Worm (Caenorhabditis elegans): ENCODE measurements around the gene dpy-4.
A peak's percentile ranks its signal among the peaks of the same experiment; 100 is the strongest.
"Not testable (repeated sequence)": the region's sequence is repeated elsewhere in the genome, so short reads cannot be mapped to it uniquely, and the experiment has no call there.

Gene dpy-4

DNA sequence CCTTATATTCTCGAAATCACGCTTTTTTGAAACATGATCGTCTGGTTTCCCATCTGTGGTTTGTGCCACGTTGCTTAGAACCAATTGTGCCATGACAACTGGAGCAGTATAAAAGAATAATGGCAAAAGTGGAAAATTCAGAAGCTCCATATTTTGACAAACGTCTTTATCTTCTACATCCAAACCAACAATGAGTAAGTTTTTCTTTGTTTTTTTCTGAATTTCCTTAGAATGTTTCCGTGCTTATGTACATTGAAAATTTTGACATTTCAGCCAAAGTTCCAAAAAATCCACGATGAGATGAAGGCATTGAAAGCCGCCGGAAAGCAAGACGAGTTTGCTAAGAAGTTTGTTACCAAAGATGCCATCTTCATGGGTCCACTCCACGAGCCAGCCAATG is 19.9 kb upstream of the dpy-4 start, which contains the start of gene Y41E3.6:
Gene Y41E3.6 (plus strand): TSS at position 301 of the 400 bp plus-strand sequence.
- TF ChIP-seq ztf-1 (GFP tag; conservative IDR thresholded peaks at IDR 0.05); mdl-1 (tag; optimal IDR thresholded peaks at IDR 0.05); dmd-4 (tag; optimal IDR thresholded peaks at IDR 0.05): not testable (repeated sequence)

DNA sequence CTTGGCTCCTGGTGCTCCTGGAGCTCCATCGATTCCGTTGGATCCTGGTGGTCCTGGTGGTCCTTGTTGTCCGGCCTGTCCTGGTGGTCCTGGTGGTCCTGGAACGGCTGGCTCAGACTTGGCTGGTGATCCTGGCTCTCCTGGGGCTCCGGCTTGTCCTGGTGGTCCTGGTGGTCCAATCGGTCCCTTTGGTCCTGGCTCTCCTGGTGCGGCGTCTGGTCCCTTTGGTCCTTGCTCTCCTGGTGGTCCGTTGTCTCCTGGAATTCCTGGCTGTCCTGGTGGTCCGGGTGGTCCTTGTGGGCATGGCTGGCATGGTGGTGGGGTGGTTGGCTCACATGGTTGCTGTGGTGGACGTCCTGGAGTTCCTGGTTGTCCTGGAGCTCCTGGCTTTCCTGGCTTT is 725 bp downstream of the dpy-4 start:
- TF ChIP-seq lin-39 (tag; optimal IDR thresholded peaks at IDR 0.05) (no peak), Y55F3AM.14 (GFP tag; optimal IDR thresholded peaks at IDR 0.05) (no peak), ztf-11 (tag; optimal IDR thresholded peaks at IDR 0.05) (no peak), nhr-25 (tag; optimal IDR thresholded peaks at IDR 0.05) (no peak), aly-2 (tag; optimal IDR thresholded peaks at IDR 0.05) (no peak), nhr-11 (tag; optimal IDR thresholded peaks at IDR 0.05) (no peak), unc-55 (GFP tag; optimal IDR thresholded peaks at IDR 0.05) (no peak), sma-3 (GFP tag; optimal IDR thresholded peaks at IDR 0.05) (no peak), zag-1 (tag; optimal IDR thresholded peaks at IDR 0.05) (no peak), skn-1 (tag; optimal IDR thresholded peaks at IDR 0.05) (no peak), egl-27 (tag; optimal IDR thresholded peaks at IDR 0.05) (no peak), mdl-1 (tag; optimal IDR thresholded peaks at IDR 0.05) (no peak), mab-5 (tag; optimal IDR thresholded peaks at IDR 0.05) (no peak), nhr-21 (tag; optimal IDR thresholded peaks at IDR 0.05) (no peak), nhr-77 (tag; optimal IDR thresholded peaks at IDR 0.05) (no peak), nhr-10 (tag; optimal IDR thresholded peaks at IDR 0.05) (no peak), alr-1 (tag; optimal IDR thresholded peaks at IDR 0.05) (no peak)

DNA sequence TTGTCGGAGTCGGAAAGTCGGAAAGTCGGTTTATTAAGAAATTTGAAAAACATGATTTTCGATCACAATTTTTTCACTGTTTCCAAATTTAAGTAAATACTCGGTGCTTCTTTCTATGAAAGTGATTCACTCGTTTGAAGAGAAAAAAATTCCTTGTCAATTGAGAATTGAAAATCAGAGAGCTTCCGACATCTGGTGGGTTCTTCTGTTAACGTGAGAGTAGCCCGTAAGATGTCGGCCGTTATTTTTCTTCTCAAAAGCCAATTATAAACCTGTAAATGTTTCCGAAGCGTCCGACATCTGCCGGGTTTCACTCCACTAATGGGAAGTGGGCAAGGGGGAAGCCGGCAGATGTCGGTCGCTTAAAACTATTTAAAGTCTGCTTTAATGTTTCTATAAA is 1.6 kb downstream of the dpy-4 start:
- TF ChIP-seq ama-1 (optimal IDR thresholded peaks at IDR 0.05) (peak; percentile 72), ZK546.5 (tag; optimal IDR thresholded peaks at IDR 0.05) (no peak), mdl-1 (tag; optimal IDR thresholded peaks at IDR 0.05) (peak in 1 of 2 experiments; percentile 10), nhr-21 (tag; optimal IDR thresholded peaks at IDR 0.05) (peak; percentile 18), nhr-10 (tag; optimal IDR thresholded peaks at IDR 0.05) (no peak), snpc-4 (tag; optimal IDR thresholded peaks at IDR 0.05) (peak; percentile 54)

DNA sequence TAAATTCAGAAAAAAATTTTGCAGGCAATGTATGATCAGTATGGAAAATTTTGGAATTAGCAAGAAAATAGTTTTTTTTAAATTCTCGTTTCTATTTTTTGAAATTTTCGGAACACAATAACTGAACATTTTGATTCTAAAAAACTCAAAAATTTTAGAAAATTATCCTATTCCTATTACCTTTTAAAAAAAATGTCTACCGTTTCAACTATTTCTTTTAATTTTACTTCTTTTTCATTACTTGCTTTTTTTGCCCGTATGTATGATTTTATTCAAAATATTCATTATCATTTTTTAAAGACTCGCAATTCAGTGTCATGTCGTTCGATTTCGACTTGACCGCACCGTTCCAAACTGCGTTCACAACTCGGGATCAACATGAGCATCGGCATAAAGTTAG is 5.3 kb downstream of the dpy-4 start, which contains the start of gene atln-2:
Gene atln-2 (plus strand): TSS at position 301 of the 400 bp plus-strand sequence.
- TF ChIP-seq blmp-1 (tag; optimal IDR thresholded peaks at IDR 0.05; ENCODE audit: insufficient read depth) = no peak
- no peak for TF ChIP-seq ceh-82 (tag; optimal IDR thresholded peaks at IDR 0.05)
- no peak for TF ChIP-seq nhr-129 (tag; optimal IDR thresholded peaks at IDR 0.05)
- no peak for TF ChIP-seq lin-11 (tag; optimal IDR thresholded peaks at IDR 0.05)
- TF ChIP-seq peb-1 (tag; optimal IDR thresholded peaks at IDR 0.05) = no peak
- TF ChIP-seq nhr-25 (tag; optimal IDR thresholded peaks at IDR 0.05) = no peak
- TF ChIP-seq ceh-16 (tag; optimal IDR thresholded peaks at IDR 0.05) = no peak
- no peak for TF ChIP-seq F13H6.1 (tag; optimal IDR thresholded peaks at IDR 0.05)
- no peak for TF ChIP-seq alr-1 (tag; optimal IDR thresholded peaks at IDR 0.05)
- TF ChIP-seq nhr-12 (tag; optimal IDR thresholded peaks at IDR 0.05) = no peak
- no peak for TF ChIP-seq elt-3 (tag; optimal IDR thresholded peaks at IDR 0.05)
- no peak for TF ChIP-seq ama-1 (optimal IDR thresholded peaks at IDR 0.05)
- TF ChIP-seq unc-55 (GFP tag; optimal IDR thresholded peaks at IDR 0.05) = no peak
- TF ChIP-seq nhr-77 (tag; optimal IDR thresholded peaks at IDR 0.05) = no peak

DNA sequence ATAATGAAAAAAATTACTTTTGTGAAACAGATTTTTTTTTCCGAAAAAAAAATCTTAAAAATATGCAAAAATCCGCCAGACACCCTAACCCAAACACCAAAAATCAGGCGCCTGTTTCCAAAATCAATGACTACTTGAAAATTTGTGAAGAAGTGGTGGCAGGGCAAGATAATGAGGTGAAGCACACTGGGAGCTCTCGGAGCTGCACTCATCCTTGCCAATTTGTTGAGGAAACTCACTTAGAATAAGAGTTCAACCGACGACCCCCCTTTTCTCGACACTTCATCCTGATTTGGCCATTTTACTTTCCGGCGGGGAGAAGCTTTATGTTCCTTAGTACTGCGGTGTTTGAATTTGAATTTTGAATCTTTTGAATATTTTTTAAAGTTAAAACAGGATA is 8.4 kb downstream of the dpy-4 start:
- TF ChIP-seq ama-1 (optimal IDR thresholded peaks at IDR 0.05) (no peak), nhr-21 (tag; optimal IDR thresholded peaks at IDR 0.05) (no peak), egl-27 (tag; optimal IDR thresholded peaks at IDR 0.05) (no peak), dmd-4 (tag; optimal IDR thresholded peaks at IDR 0.05) (no peak), nhr-23 (tag; optimal IDR thresholded peaks at IDR 0.05) (no peak), mab-5 (tag; optimal IDR thresholded peaks at IDR 0.05) (no peak), F13H6.1 (tag; optimal IDR thresholded peaks at IDR 0.05) (no peak), unc-39 (tag; optimal IDR thresholded peaks at IDR 0.05) (no peak)

DNA sequence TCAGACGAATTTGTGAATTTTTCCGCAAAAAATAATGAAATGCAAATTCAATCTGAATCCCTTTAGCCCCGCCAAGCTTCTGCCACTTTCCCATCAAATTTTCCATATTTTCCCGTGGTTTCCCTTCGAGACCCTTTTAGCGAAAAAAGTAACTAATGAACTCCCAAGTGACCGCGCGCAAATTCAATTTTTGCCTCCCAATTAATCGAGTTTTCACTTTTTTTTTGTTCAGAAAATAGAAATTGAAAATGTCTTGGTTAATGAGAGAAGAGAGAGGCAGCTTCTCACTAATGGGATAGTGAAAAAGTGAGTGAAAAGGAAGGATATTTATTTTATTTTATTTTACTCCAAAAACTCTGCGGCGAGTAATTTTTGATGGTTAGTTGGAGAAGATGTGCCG is 26.5 kb downstream of the dpy-4 start:
- TF ChIP-seq C34F6.9 (tag; optimal IDR thresholded peaks at IDR 0.05) (no peak), blmp-1 (tag; optimal IDR thresholded peaks at IDR 0.05; ENCODE audit: insufficient read depth) (no peak), ceh-82 (tag; optimal IDR thresholded peaks at IDR 0.05) (no peak), dmd-4 (tag; optimal IDR thresholded peaks at IDR 0.05) (no peak), ztf-4 (tag; optimal IDR thresholded peaks at IDR 0.05) (no peak), ztf-1 (GFP tag; conservative IDR thresholded peaks at IDR 0.05) (no peak), snpc-4 (tag; optimal IDR thresholded peaks at IDR 0.05) (no peak), sem-4 (tag; optimal IDR thresholded peaks at IDR 0.05) (no peak), nhr-129 (tag; optimal IDR thresholded peaks at IDR 0.05) (no peak), unc-62 (GFP tag; optimal IDR thresholded peaks at IDR 0.05) (no peak), crh-2 (tag; optimal IDR thresholded peaks at IDR 0.05) (no peak)

Measured in whole organism, L2 larva.